Fruit fly (Drosophila melanogaster): ENCODE results near the gene CG10638.

dm6 chr3L:12514762-12515215, 13.7 kb upstream of the CG10638 start, which contains the start of the genes sti and tral:
- no peak for TF ChIP-seq CG8478 (optimal IDR thresholded peaks at IDR 0.05)
- TF ChIP-seq pan (optimal IDR thresholded peaks at IDR 0.05) = no peak
- TF ChIP-seq psq (optimal IDR thresholded peaks at IDR 0.05) = no peak
- TF ChIP-seq EcR (GFP tag; optimal IDR thresholded peaks at IDR 0.05) = no peak

Measured in whole organism.